Fruit fly (Drosophila melanogaster) whole organism, embryonic: ENCODE measurements around the gene Charon.

Source experiments
- Aef1 ChIP-seq: fragments of 200-800 bp; sonication (Bioruptor generic); IDR thresholded peaks from 3 replicates; pipeline ENCODE4 v1.3.6; 2022; ENCODE audit warnings: missing biosample characterization, missing genetic modification characterization
- Atf6 ChIP-seq: fragments of 200-800 bp; sonication (Bioruptor generic); IDR thresholded peaks from 2 replicates; pipeline ENCODE4 v1.3.6; 2022; ENCODE audit warnings: missing biosample characterization, missing genetic modification characterization
- CG11696 ChIP-seq: fragments of 200-800 bp; sonication (Bioruptor generic); IDR thresholded peaks from 2 replicates; pipeline ENCODE4 v1.3.6; 2022; ENCODE audit warnings: missing biosample characterization, missing genetic modification characterization
- CG12071 ChIP-seq: fragments of 200-800 bp; sonication (Bioruptor generic); optimal IDR thresholded peaks from 3 replicates; lab custom pipeline; 2018; ENCODE audit warnings: missing biosample characterization, mild to moderate bottlenecking, missing genetic modification characterization
- CG14667 ChIP-seq: fragments of 200-800 bp; sonication (Bioruptor generic); IDR thresholded peaks from 2 replicates; pipeline ENCODE4 v1.3.6; 2022; ENCODE audit warnings: missing biosample characterization, missing genetic modification characterization
- CG14965 ChIP-seq: fragments of 200-800 bp; sonication (Bioruptor generic); optimal IDR thresholded peaks from 2 replicates; lab custom pipeline; 2016; ENCODE audit warnings: missing biosample characterization, missing genetic modification characterization, borderline replicate concordance
- CG16813 ChIP-seq: fragments of 200-800 bp; sonication (Bioruptor generic); IDR thresholded peaks from 3 replicates; pipeline ENCODE4 v1.3.6; 2022; ENCODE audit warnings: missing biosample characterization, missing genetic modification characterization; ENCODE audit not compliant: partially characterized antibody
- CG18764 ChIP-seq: fragments of 200-800 bp; sonication (Bioruptor generic); optimal IDR thresholded peaks from 3 replicates; lab custom pipeline; 2016; ENCODE audit warnings: missing biosample characterization, missing genetic modification characterization
- CG2129 ChIP-seq: fragments of 200-800 bp; sonication (Bioruptor generic); IDR thresholded peaks from 2 replicates; pipeline ENCODE4 v1.3.6; 2022; ENCODE audit warnings: missing biosample characterization, missing genetic modification characterization; ENCODE audit not compliant: partially characterized antibody
- CG30020 ChIP-seq: fragments of 200-800 bp; optimal IDR thresholded peaks from 2 replicates; lab custom pipeline; 2019; ENCODE audit warnings: missing biosample characterization, mild to moderate bottlenecking, missing genetic modification characterization, moderate library complexity
- CG32767 ChIP-seq: fragments of 200-800 bp; sonication (Bioruptor generic); IDR thresholded peaks from 2 replicates; pipeline ENCODE4 v1.3.6; 2022; ENCODE audit warnings: missing biosample characterization, missing genetic modification characterization
- CG3407 ChIP-seq: fragments of 200-800 bp; sonication (Bioruptor generic); optimal IDR thresholded peaks from 2 replicates; lab custom pipeline; 2018; ENCODE audit warnings: missing biosample characterization, mild to moderate bottlenecking, missing genetic modification characterization
- CG3847 ChIP-seq: fragments of 200-800 bp; sonication (Bioruptor generic); IDR thresholded peaks from 2 replicates; pipeline ENCODE4 v1.3.6; 2022; ENCODE audit warnings: missing biosample characterization, missing genetic modification characterization
- CG42726 ChIP-seq: fragments of 200-800 bp; sonication (Bioruptor generic); IDR thresholded peaks from 2 replicates; pipeline ENCODE4 v1.3.6; 2022; ENCODE audit warnings: missing biosample characterization, missing genetic modification characterization; ENCODE audit not compliant: partially characterized antibody
- CG4328 ChIP-seq: fragments of 200-800 bp; sonication (Bioruptor generic); optimal IDR thresholded peaks from 3 replicates; lab custom pipeline; 2017; ENCODE audit warnings: missing biosample characterization, missing genetic modification reagents, missing genetic modification characterization
- CG4360 ChIP-seq: fragments of 200-800 bp; sonication (Bioruptor generic); IDR thresholded peaks from 2 replicates; pipeline ENCODE4 v1.3.6; 2022; ENCODE audit warnings: missing biosample characterization, missing genetic modification characterization
- CG6654 ChIP-seq: fragments of 200-800 bp; sonication (Bioruptor generic); optimal IDR thresholded peaks from 2 replicates; lab custom pipeline; 2017; ENCODE audit warnings: missing biosample characterization, mild to moderate bottlenecking, missing genetic modification characterization
- CG6689 ChIP-seq: fragments of 200-800 bp; sonication (Bioruptor generic); IDR thresholded peaks from 2 replicates; pipeline ENCODE4 v1.3.6; 2022; ENCODE audit warnings: missing biosample characterization, missing genetic modification characterization
- CG7928 ChIP-seq: fragments of 200-800 bp; sonication (Bioruptor generic); optimal IDR thresholded peaks from 2 replicates; lab custom pipeline; 2017; ENCODE audit warnings: missing biosample characterization, mild to moderate bottlenecking, missing genetic modification characterization
- CG9817 ChIP-seq: fragments of 200-800 bp; sonication (Bioruptor generic); optimal IDR thresholded peaks from 2 replicates; lab custom pipeline; 2018; ENCODE audit warnings: missing biosample characterization, mild to moderate bottlenecking, missing genetic modification characterization, moderate library complexity
- CG9876 ChIP-seq: fragments of 200-800 bp; sonication (Bioruptor generic); optimal IDR thresholded peaks from 2 replicates; lab custom pipeline; 2016; ENCODE audit warnings: missing biosample characterization, missing genetic modification characterization
- Dll ChIP-seq: fragments of 200-800 bp; sonication (Bioruptor generic); IDR thresholded peaks from 4 replicates; pipeline ENCODE4 v1.3.6; 2022; ENCODE audit warnings: missing biosample characterization, missing genetic modification characterization; ENCODE audit not compliant: partially characterized antibody
- E2f1 ChIP-seq: fragments of 200-800 bp; sonication (Bioruptor generic); IDR thresholded peaks from 2 replicates; pipeline ENCODE4 v1.3.6; 2022; ENCODE audit warnings: missing biosample characterization, missing genetic modification characterization
- Elba2 ChIP-seq: fragments of 200-800 bp; sonication (Bioruptor generic); optimal IDR thresholded peaks from 3 replicates; lab custom pipeline; 2016; ENCODE audit warnings: missing biosample characterization, missing genetic modification characterization
- Ets97D ChIP-seq: fragments of 200-800 bp; sonication (Bioruptor generic); optimal IDR thresholded peaks from 3 replicates; lab custom pipeline; 2016; ENCODE audit warnings: missing biosample characterization, missing genetic modification characterization
- Kr ChIP-seq: fragments of 200-800 bp; sonication (Bioruptor generic); optimal IDR thresholded peaks from 2 replicates; lab custom pipeline; 2017; ENCODE audit warnings: missing biosample characterization, mild to moderate bottlenecking, missing genetic modification characterization
- Xrp1 ChIP-seq: fragments of 200-800 bp; sonication (Bioruptor generic); IDR thresholded peaks from 2 replicates; pipeline ENCODE4 v1.3.6; 2022; ENCODE audit warnings: missing biosample characterization, missing genetic modification characterization
- ab ChIP-seq: fragments of 200-800 bp; sonication (Bioruptor generic); optimal IDR thresholded peaks from 2 replicates; lab custom pipeline; 2016; ENCODE audit warnings: missing biosample characterization, missing genetic modification characterization
- abd-A ChIP-seq: fragments of 200-800 bp; sonication (Bioruptor generic); optimal IDR thresholded peaks from 3 replicates; lab custom pipeline; 2019; ENCODE audit warnings: missing biosample characterization, mild to moderate bottlenecking, missing genetic modification characterization, moderate library complexity
- aop ChIP-seq: fragments of 200-800 bp; sonication (Bioruptor generic); IDR thresholded peaks from 2 replicates; pipeline ENCODE4 v1.3.6; 2022; ENCODE audit warnings: missing biosample characterization, missing genetic modification characterization
- caup ChIP-seq: fragments of 200-800 bp; sonication (Bioruptor generic); optimal IDR thresholded peaks from 3 replicates; lab custom pipeline; 2017; ENCODE audit warnings: missing biosample characterization, mild to moderate bottlenecking, missing genetic modification characterization, moderate library complexity; ENCODE audit not compliant: severe bottlenecking
- crol ChIP-seq: fragments of 200-800 bp; sonication (Bioruptor generic); IDR thresholded peaks from 2 replicates; pipeline ENCODE4 v1.3.6; 2022; ENCODE audit warnings: missing biosample characterization, missing genetic modification characterization
- dysf ChIP-seq: fragments of 200-800 bp; sonication (Bioruptor generic); IDR thresholded peaks from 3 replicates; pipeline ENCODE4 v1.3.6; 2022; ENCODE audit warnings: missing biosample characterization, missing genetic modification characterization
- fd102C ChIP-seq: fragments of 200-800 bp; sonication (Bioruptor generic); optimal IDR thresholded peaks from 2 replicates; lab custom pipeline; 2018; ENCODE audit warnings: missing biosample characterization, mild to moderate bottlenecking, missing genetic modification characterization, moderate library complexity
- gfzf ChIP-seq: fragments of 200-800 bp; sonication (Bioruptor generic); optimal IDR thresholded peaks from 2 replicates; lab custom pipeline; 2016; ENCODE audit warnings: missing biosample characterization, mild to moderate bottlenecking, missing genetic modification characterization, moderate library complexity
- h ChIP-seq: fragments of >200 bp; optimal IDR thresholded peaks from 2 replicates; lab custom pipeline; 2017
- lilli ChIP-seq: fragments of 200-800 bp; sonication (Bioruptor generic); optimal IDR thresholded peaks from 3 replicates; lab custom pipeline; 2016; ENCODE audit warnings: missing biosample characterization, missing genetic modification characterization
- nerfin-1 ChIP-seq: fragments of 200-800 bp; sonication (Bioruptor generic); optimal IDR thresholded peaks from 3 replicates; lab custom pipeline; 2019; ENCODE audit warnings: missing biosample characterization, mild to moderate bottlenecking, missing genetic modification characterization, moderate library complexity
- phol ChIP-seq: fragments of 200-800 bp; sonication (Bioruptor generic); optimal IDR thresholded peaks from 3 replicates; lab custom pipeline; 2018; ENCODE audit warnings: missing biosample characterization, mild to moderate bottlenecking, missing genetic modification characterization, moderate library complexity
- sc ChIP-seq, 3 experiments: fragments of >200 bp in 2 of 3; fragments of 200-800 bp in 1 of 3; sonication (Bioruptor generic) in 1 of 3; optimal IDR thresholded peaks; 2 replicates in 2 of 3; 3 replicates in 1 of 3; lab custom pipeline; 2017; ENCODE audit warnings: mild to moderate bottlenecking in 1 of 3, missing biosample characterization in 1 of 3, missing genetic modification characterization in 1 of 3, missing genetic modification reagents in 1 of 3
- shn ChIP-seq: fragments of 200-800 bp; sonication (Bioruptor generic); optimal IDR thresholded peaks from 3 replicates; lab custom pipeline; 2016; ENCODE audit warnings: missing biosample characterization, missing genetic modification characterization
- sima ChIP-seq: fragments of 200-800 bp; sonication (Bioruptor generic); optimal IDR thresholded peaks from 2 replicates; lab custom pipeline; 2016; ENCODE audit warnings: missing biosample characterization, missing genetic modification characterization
- sna ChIP-seq: fragments of 200-800 bp; sonication (Bioruptor generic); IDR thresholded peaks from 2 replicates; pipeline ENCODE4 v1.3.6; 2022; ENCODE audit warnings: missing biosample characterization, missing genetic modification characterization; ENCODE audit not compliant: partially characterized antibody
- stc ChIP-seq: fragments of 200-800 bp; sonication (Bioruptor generic); IDR thresholded peaks from 2 replicates; pipeline ENCODE4 v1.3.6; 2022; ENCODE audit warnings: missing biosample characterization, missing genetic modification characterization
- stwl ChIP-seq: fragments of 200-800 bp; sonication (Bioruptor generic); optimal IDR thresholded peaks from 3 replicates; lab custom pipeline; 2018; ENCODE audit warnings: missing biosample characterization, mild to moderate bottlenecking, missing genetic modification characterization, moderate library complexity
- tup ChIP-seq: fragments of 200-800 bp; sonication (Bioruptor generic); optimal IDR thresholded peaks from 2 replicates; lab custom pipeline; 2016; ENCODE audit warnings: missing biosample characterization, mild to moderate bottlenecking, missing genetic modification characterization, moderate library complexity
- zf30C ChIP-seq: fragments of 200-800 bp; sonication (Bioruptor generic); optimal IDR thresholded peaks from 3 replicates; lab custom pipeline; 2018; ENCODE audit warnings: missing biosample characterization, mild to moderate bottlenecking, missing genetic modification characterization
- zfh2 ChIP-seq: fragments of 200-800 bp; sonication (Bioruptor generic); optimal IDR thresholded peaks from 2 replicates; lab custom pipeline; 2016; ENCODE audit warnings: missing biosample characterization, missing genetic modification characterization

Gene Charon

dm6 chr2L:1185642-1186497, 13.3 kb upstream of the Charon start, which contains the start of gene CG5001 (continued):
- TF ChIP-seq tup (GFP tag; lab: Kevin White, UChicago) (no peak), CG4360 (GFP tag; lab: Robert Waterston, UW) (no peak), CG14667 (GFP tag; lab: Robert Waterston, UW) (peak; percentile 78), CG9817 (tag; lab: Kevin White, UChicago) (peak; percentile 79), nerfin-1 (tag; lab: Kevin White, UChicago) (peak; percentile 86), CG6654 (GFP tag; lab: Kevin White, UChicago) (peak; percentile 47), h (no peak), sc (optimal IDR thresholded peaks at IDR 0.05; lab: Kevin White, UChicago) (no peak), sc (GFP tag; optimal IDR thresholded peaks at IDR 0.05; lab: Kevin White, UChicago) (peak; percentile 60), sima (GFP tag; lab: Kevin White, UChicago) (peak; percentile 7), CG18764 (GFP tag; lab: Kevin White, UChicago) (no peak), Xrp1 (peak; percentile 93), CG4328 (GFP tag; lab: Kevin White, UChicago) (peak; percentile 84), zfh2 (GFP tag; lab: Kevin White, UChicago) (peak; percentile 58), Elba2 (GFP tag; lab: Kevin White, UChicago) (no peak), E2f1 (GFP tag; lab: Robert Waterston, UW) (peak; percentile 88), dysf (GFP tag; lab: Robert Waterston, UW) (peak; percentile 91), CG30020 (tag; lab: Kevin White, UChicago) (no peak), CG2129 (no peak), stwl (tag; lab: Kevin White, UChicago) (peak; percentile 23), aop (GFP tag; lab: Robert Waterston, UW) (no peak), caup (GFP tag; lab: Kevin White, UChicago) (peak; percentile 73), shn (GFP tag; lab: Kevin White, UChicago) (peak; percentile 53), CG7928 (peak; percentile 37), CG11696 (GFP tag; lab: Robert Waterston, UW) (peak; percentile 77), Aef1 (peak; percentile 85), CG3407 (GFP tag; lab: Kevin White, UChicago) (no peak), CG3847 (GFP tag; lab: Robert Waterston, UW) (peak; percentile 74), sna (GFP tag; lab: Robert Waterston, UW) (peak; percentile 32; the same call in 1 of the 2 replicates), abd-A (tag; lab: Kevin White, UChicago) (no peak), Ets97D (GFP tag; lab: Kevin White, UChicago) (peak; percentile 34), CG32767 (GFP tag; lab: Robert Waterston, UW) (peak; percentile 54), Dll (GFP tag; lab: Robert Waterston, UW) (peak; percentile 36; the same call in 1 of the 4 replicates), CG12071 (GFP tag; lab: Kevin White, UChicago) (peak; percentile 80), CG42726 (GFP tag; lab: Robert Waterston, UW) (no peak), Atf6 (GFP tag; lab: Robert Waterston, UW) (peak; percentile 88), CG6689 (GFP tag; lab: Robert Waterston, UW) (peak; percentile 89), phol (tag; lab: Kevin White, UChicago) (peak; percentile 88), Kr (GFP tag; lab: Kevin White, UChicago) (no peak), ab (GFP tag; lab: Kevin White, UChicago) (no peak), fd102C (GFP tag; lab: Kevin White, UChicago) (no peak), lilli (peak; percentile 81), CG14965 (no peak), stc (GFP tag; lab: Robert Waterston, UW) (peak; percentile 90), zf30C (GFP tag; lab: Kevin White, UChicago) (no peak), gfzf (GFP tag; lab: Kevin White, UChicago) (no peak), crol (GFP tag; lab: Robert Waterston, UW) (peak; percentile 83), CG16813 (peak; percentile 35; the same call in 1 of the 3 replicates), CG9876 (peak; percentile 19)
